Fruit fly (Drosophila melanogaster) whole organism, embryonic: Measurements from ENCODE around the gene CG31463.
A peak's percentile ranks its signal among the peaks of the same experiment; 100 is the strongest.

Experiments
- Atf6 ChIP-seq: fragments of 200-800 bp; sonication (Bioruptor generic); IDR thresholded peaks from 2 replicates; pipeline ENCODE4 v1.3.6; 2022; ENCODE audit warnings: missing biosample characterization, missing genetic modification characterization
- CG11456 ChIP-seq: fragments of 200-800 bp; sonication (Bioruptor generic); IDR thresholded peaks from 3 replicates; pipeline ENCODE4 v1.3.6; 2022; ENCODE audit warnings: missing biosample characterization, missing genetic modification characterization
- CG11560 ChIP-seq: fragments of 200-800 bp; sonication (Bioruptor generic); IDR thresholded peaks from 3 replicates; pipeline ENCODE4 v1.3.6; 2022; ENCODE audit warnings: missing biosample characterization, missing genetic modification characterization
- CG12071 ChIP-seq: fragments of 200-800 bp; sonication (Bioruptor generic); optimal IDR thresholded peaks from 3 replicates; lab custom pipeline; 2018; ENCODE audit warnings: missing biosample characterization, mild to moderate bottlenecking, missing genetic modification characterization
- CG12769 ChIP-seq: fragments of 200-800 bp; sonication (Bioruptor generic); optimal IDR thresholded peaks from 2 replicates; lab custom pipeline; 2019; ENCODE audit warnings: missing biosample characterization, mild to moderate bottlenecking, missing genetic modification characterization, moderate library complexity
- CG13123 ChIP-seq: fragments of 200-800 bp; sonication (Bioruptor generic); optimal IDR thresholded peaks from 2 replicates; lab custom pipeline; 2016; ENCODE audit warnings: missing biosample characterization, missing genetic modification characterization
- CG15514 ChIP-seq: fragments of 200-800 bp; sonication (Bioruptor generic); optimal IDR thresholded peaks from 3 replicates; lab custom pipeline; 2017; ENCODE audit warnings: missing biosample characterization, missing genetic modification characterization, mild to moderate bottlenecking, moderate library complexity, missing genetic modification reagents
- CG17912 ChIP-seq: fragments of 200-800 bp; sonication (Bioruptor generic); optimal IDR thresholded peaks from 2 replicates; lab custom pipeline; 2018; ENCODE audit warnings: missing biosample characterization, mild to moderate bottlenecking, missing genetic modification characterization
- CG2678 ChIP-seq: fragments of 200-800 bp; sonication (Bioruptor generic); optimal IDR thresholded peaks from 3 replicates; lab custom pipeline; 2019; ENCODE audit warnings: missing biosample characterization, mild to moderate bottlenecking, missing genetic modification characterization, moderate library complexity
- CG32767 ChIP-seq: fragments of 200-800 bp; sonication (Bioruptor generic); IDR thresholded peaks from 2 replicates; pipeline ENCODE4 v1.3.6; 2022; ENCODE audit warnings: missing biosample characterization, missing genetic modification characterization
- CG3838 ChIP-seq: fragments of 200-800 bp; sonication (Bioruptor generic); optimal IDR thresholded peaks from 3 replicates; lab custom pipeline; 2016; ENCODE audit warnings: missing biosample characterization, missing genetic modification characterization
- CG6813 ChIP-seq: fragments of 200-800 bp; sonication (Bioruptor generic); optimal IDR thresholded peaks from 2 replicates; lab custom pipeline; 2017; ENCODE audit warnings: missing biosample characterization, missing genetic modification characterization, mild to moderate bottlenecking, moderate library complexity, missing genetic modification reagents
- CG7786 ChIP-seq: fragments of 200-800 bp; sonication (Bioruptor generic); optimal IDR thresholded peaks from 2 replicates; lab custom pipeline; 2016; ENCODE audit warnings: missing biosample characterization, missing genetic modification characterization
- CG7928 ChIP-seq: fragments of 200-800 bp; sonication (Bioruptor generic); optimal IDR thresholded peaks from 2 replicates; lab custom pipeline; 2017; ENCODE audit warnings: missing biosample characterization, mild to moderate bottlenecking, missing genetic modification characterization
- CG9817 ChIP-seq: fragments of 200-800 bp; sonication (Bioruptor generic); optimal IDR thresholded peaks from 2 replicates; lab custom pipeline; 2018; ENCODE audit warnings: missing biosample characterization, mild to moderate bottlenecking, missing genetic modification characterization, moderate library complexity
- CrebB ChIP-seq: fragments of 200-800 bp; sonication (Bioruptor generic); optimal IDR thresholded peaks from 3 replicates; lab custom pipeline; 2018; ENCODE audit warnings: missing biosample characterization, mild to moderate bottlenecking, missing genetic modification characterization
- Deaf1 ChIP-seq: fragments of 200-800 bp; optimal IDR thresholded peaks from 3 replicates; lab custom pipeline; 2019; ENCODE audit warnings: missing biosample characterization, mild to moderate bottlenecking, missing genetic modification characterization, moderate library complexity
- Dek ChIP-seq: fragments of 200-800 bp; sonication (Bioruptor generic); optimal IDR thresholded peaks from 3 replicates; lab custom pipeline; 2019; ENCODE audit warnings: missing biosample characterization, mild to moderate bottlenecking, missing genetic modification characterization, moderate library complexity
- Dp ChIP-seq: fragments of 200-800 bp; sonication (Bioruptor generic); optimal IDR thresholded peaks from 2 replicates; lab custom pipeline; 2018; ENCODE audit warnings: missing biosample characterization, mild to moderate bottlenecking, missing genetic modification characterization, moderate library complexity
- Ets97D ChIP-seq: fragments of 200-800 bp; sonication (Bioruptor generic); optimal IDR thresholded peaks from 3 replicates; lab custom pipeline; 2016; ENCODE audit warnings: missing biosample characterization, missing genetic modification characterization
- HLH4C ChIP-seq: fragments of 200-800 bp; sonication (Bioruptor generic); IDR thresholded peaks from 3 replicates; pipeline ENCODE4 v1.3.6; 2022; ENCODE audit warnings: missing biosample characterization, missing genetic modification characterization; ENCODE audit not compliant: partially characterized antibody
- HLH54F ChIP-seq: fragments of 200-800 bp; sonication (Bioruptor generic); optimal IDR thresholded peaks from 3 replicates; lab custom pipeline; 2016; ENCODE audit warnings: missing biosample characterization, missing genetic modification characterization
- Hand ChIP-seq: fragments of 200-800 bp; sonication (Bioruptor generic); optimal IDR thresholded peaks from 2 replicates; lab custom pipeline; 2017; ENCODE audit warnings: mild to moderate bottlenecking, missing biosample characterization, missing genetic modification reagents, missing genetic modification characterization
- HmgZ ChIP-seq: fragments of 200-800 bp; sonication (Bioruptor generic); optimal IDR thresholded peaks from 2 replicates; lab custom pipeline; 2018; ENCODE audit warnings: missing biosample characterization, mild to moderate bottlenecking, missing genetic modification characterization
- Hmx ChIP-seq: fragments of 200-800 bp; sonication (Bioruptor generic); optimal IDR thresholded peaks from 2 replicates; lab custom pipeline; 2016; ENCODE audit warnings: missing biosample characterization, missing genetic modification characterization
- Hsf ChIP-seq: fragments of 200-800 bp; sonication (Bioruptor generic); optimal IDR thresholded peaks from 3 replicates; lab custom pipeline; 2016; ENCODE audit warnings: missing biosample characterization, missing genetic modification characterization
- MESR4 ChIP-seq: fragments of 200-800 bp; sonication (Bioruptor generic); optimal IDR thresholded peaks from 2 replicates; lab custom pipeline; 2018; ENCODE audit warnings: missing biosample characterization, mild to moderate bottlenecking, missing genetic modification characterization, moderate library complexity
- Max ChIP-seq: fragments of 200-800 bp; sonication (Bioruptor generic); optimal IDR thresholded peaks from 2 replicates; lab custom pipeline; 2016; ENCODE audit warnings: missing biosample characterization, mild to moderate bottlenecking, missing genetic modification characterization
- Meics ChIP-seq: fragments of 200-800 bp; sonication (Bioruptor generic); optimal IDR thresholded peaks from 2 replicates; lab custom pipeline; 2017; ENCODE audit warnings: missing biosample characterization, mild to moderate bottlenecking, missing genetic modification characterization
- NFAT ChIP-seq: fragments of 200-800 bp; sonication (Bioruptor generic); IDR thresholded peaks from 2 replicates; pipeline ENCODE4 v1.3.6; 2022; ENCODE audit warnings: missing biosample characterization, missing genetic modification characterization
- Opbp ChIP-seq: fragments of 200-800 bp; sonication (Bioruptor generic); IDR thresholded peaks from 3 replicates; pipeline ENCODE4 v1.3.6; 2022; ENCODE audit warnings: missing biosample characterization, missing genetic modification characterization; ENCODE audit not compliant: partially characterized antibody
- cwo ChIP-seq: fragments of 200-800 bp; sonication (Bioruptor generic); optimal IDR thresholded peaks from 3 replicates; lab custom pipeline; 2017; ENCODE audit warnings: missing biosample characterization, missing genetic modification characterization, mild to moderate bottlenecking, moderate library complexity, missing genetic modification reagents
- dm ChIP-seq: fragments of 200-800 bp; sonication (Bioruptor generic); optimal IDR thresholded peaks from 3 replicates; lab custom pipeline; 2016; ENCODE audit warnings: missing biosample characterization, missing genetic modification characterization
- dmrt11E ChIP-seq: fragments of 200-800 bp; sonication (Bioruptor generic); optimal IDR thresholded peaks from 3 replicates; lab custom pipeline; 2018; ENCODE audit warnings: missing biosample characterization, mild to moderate bottlenecking, missing genetic modification characterization, moderate library complexity
- gce ChIP-seq: fragments of 200-800 bp; sonication (Bioruptor generic); IDR thresholded peaks from 3 replicates; pipeline ENCODE4 v1.3.6; 2022; ENCODE audit warnings: missing biosample characterization, missing genetic modification characterization
- gt ChIP-seq: fragments of 200-800 bp; sonication (Bioruptor generic); IDR thresholded peaks from 2 replicates; pipeline ENCODE4 v1.3.6; 2022; ENCODE audit warnings: missing biosample characterization, missing genetic modification characterization
- ken ChIP-seq: fragments of 200-800 bp; sonication (Bioruptor generic); IDR thresholded peaks from 3 replicates; pipeline ENCODE4 v1.3.6; 2022; ENCODE audit warnings: missing biosample characterization, missing genetic modification characterization
- lmd ChIP-seq: fragments of 200-800 bp; sonication (Bioruptor generic); IDR thresholded peaks from 2 replicates; pipeline ENCODE4 v1.3.6; 2022; ENCODE audit warnings: missing biosample characterization, missing genetic modification characterization
- luna ChIP-seq: fragments of 200-800 bp; sonication (Bioruptor generic); optimal IDR thresholded peaks from 2 replicates; lab custom pipeline; 2016; ENCODE audit warnings: missing biosample characterization, missing genetic modification characterization
- mam ChIP-seq: fragments of 200-800 bp; sonication (Bioruptor generic); optimal IDR thresholded peaks from 3 replicates; lab custom pipeline; 2016; ENCODE audit warnings: missing biosample characterization, missing genetic modification characterization
- nau ChIP-seq: fragments of 200-800 bp; sonication (Bioruptor generic); optimal IDR thresholded peaks from 3 replicates; lab custom pipeline; 2017; ENCODE audit warnings: missing biosample characterization, mild to moderate bottlenecking, missing genetic modification characterization, missing genetic modification reagents
- nerfin-2 ChIP-seq: fragments of 200-800 bp; sonication (Bioruptor generic); IDR thresholded peaks from 2 replicates; pipeline ENCODE4 v1.3.6; 2022; ENCODE audit warnings: missing biosample characterization, missing genetic modification characterization; ENCODE audit not compliant: partially characterized antibody
- nmo ChIP-seq: fragments of 200-800 bp; sonication (Bioruptor generic); optimal IDR thresholded peaks from 2 replicates; lab custom pipeline; 2018; ENCODE audit warnings: missing biosample characterization, mild to moderate bottlenecking, missing genetic modification characterization, moderate library complexity
- pzg ChIP-seq: fragments of 200-800 bp; sonication (Bioruptor generic); optimal IDR thresholded peaks from 3 replicates; lab custom pipeline; 2018; ENCODE audit warnings: missing biosample characterization, mild to moderate bottlenecking, missing genetic modification characterization, moderate library complexity
- scrt ChIP-seq: fragments of 200-800 bp; sonication (Bioruptor generic); optimal IDR thresholded peaks from 2 replicates; lab custom pipeline; 2018; ENCODE audit warnings: missing biosample characterization, mild to moderate bottlenecking, missing genetic modification characterization, moderate library complexity
- sens ChIP-seq: fragments of 200-800 bp; sonication (Bioruptor generic); peaks from one replicate; lab custom pipeline; 2016; ENCODE audit warnings: missing biosample characterization, missing genetic modification characterization
- sima ChIP-seq: fragments of 200-800 bp; sonication (Bioruptor generic); optimal IDR thresholded peaks from 2 replicates; lab custom pipeline; 2016; ENCODE audit warnings: missing biosample characterization, missing genetic modification characterization
- unc-4 ChIP-seq: fragments of 200-800 bp; sonication (Bioruptor generic); IDR thresholded peaks from 2 replicates; pipeline ENCODE4 v1.3.6; 2022; ENCODE audit warnings: missing biosample characterization, missing genetic modification characterization; ENCODE audit not compliant: partially characterized antibody

Gene CG31463

dm6 chr3R:8300928-8301752, 9.0 kb downstream of the CG31463 start, which contains the start of the genes CG9626 and mRpL1 (continued):
- TF ChIP-seq Hmx (GFP tag; lab: Kevin White, UChicago) (no peak), Opbp (GFP tag; lab: Robert Waterston, UW) (peak; percentile 63; the same call in 2 of the 3 replicates), mam (GFP tag; lab: Kevin White, UChicago) (peak; percentile 34), dm (GFP tag; lab: Kevin White, UChicago) (peak; percentile 69), ken (GFP tag; lab: Robert Waterston, UW) (peak; percentile 41; the same call in 1 of the 3 replicates), cwo (GFP tag; lab: Kevin White, UChicago) (no peak), Atf6 (GFP tag; lab: Robert Waterston, UW) (no peak), Ets97D (GFP tag; lab: Kevin White, UChicago) (peak; percentile 80), nerfin-2 (GFP tag; lab: Robert Waterston, UW) (0 out of 2 replicates have a peak, but pooled peaks have one; percentile 12), Hand (GFP tag; lab: Kevin White, UChicago) (no peak), Dp (GFP tag; lab: Kevin White, UChicago) (peak; percentile 58), sima (no peak), HmgZ (tag; lab: Kevin White, UChicago) (peak; percentile 88), CG7786 (GFP tag; lab: Kevin White, UChicago) (peak; percentile 9), gce (GFP tag; lab: Robert Waterston, UW) (no peak), CG12769 (peak; percentile 41), unc-4 (no peak), CG3838 (GFP tag; lab: Kevin White, UChicago) (no peak), CG9817 (tag; lab: Kevin White, UChicago) (no peak), CG11560 (tag; lab: Robert Waterston, UW) (no peak), HLH4C (peak; percentile 15; the same call in 1 of the 3 replicates), luna (GFP tag; lab: Kevin White, UChicago) (no peak), nau (GFP tag; lab: Kevin White, UChicago) (no peak), Max (GFP tag; lab: Kevin White, UChicago) (peak; percentile 8), CG13123 (GFP tag; lab: Kevin White, UChicago) (no peak), CG17912 (GFP tag; lab: Kevin White, UChicago) (peak; percentile 22), CG2678 (tag; lab: Kevin White, UChicago) (no peak), nmo (GFP tag; lab: Kevin White, UChicago) (peak; percentile 57), lmd (GFP tag; lab: Robert Waterston, UW) (0 out of 2 replicates have a peak, but pooled peaks have one; percentile 12), dmrt11E (tag; lab: Kevin White, UChicago) (peak; percentile 6), Hsf (peak; percentile 27), CG32767 (GFP tag; lab: Robert Waterston, UW) (no peak), sens (peak; percentile 68), CG12071 (no peak), CrebB (tag; lab: Kevin White, UChicago) (peak; percentile 19), NFAT (GFP tag; lab: Robert Waterston, UW) (peak; percentile 46; the same call in 1 of the 2 replicates), CG6813 (GFP tag; lab: Kevin White, UChicago) (no peak), HLH54F (GFP tag; lab: Kevin White, UChicago) (no peak), CG15514 (GFP tag; lab: Kevin White, UChicago) (peak; percentile 87), pzg (peak; percentile 90), scrt (GFP tag; lab: Kevin White, UChicago) (no peak), CG11456 (GFP tag; lab: Robert Waterston, UW) (no peak), MESR4 (GFP tag; lab: Kevin White, UChicago) (peak; percentile 78), gt (GFP tag; lab: Robert Waterston, UW) (no peak), Meics (GFP tag; lab: Kevin White, UChicago) (peak; percentile 9), Deaf1 (tag; lab: Kevin White, UChicago) (peak; percentile 58), Dek (peak; percentile 24), CG7928 (GFP tag; lab: Kevin White, UChicago) (peak; percentile 19)
